Fruit fly (Drosophila melanogaster): ENCODE results near the gene CG15387.

The CG15387 gene

dm6 chr2L:2201107-2201561 is 25.0 kb downstream of the CG15387 start:
- TF ChIP-seq CG17801 (GFP tag; optimal IDR thresholded peaks at IDR 0.05; ENCODE audit: partially characterized antibody) = peak; percentile 82

DNA sequence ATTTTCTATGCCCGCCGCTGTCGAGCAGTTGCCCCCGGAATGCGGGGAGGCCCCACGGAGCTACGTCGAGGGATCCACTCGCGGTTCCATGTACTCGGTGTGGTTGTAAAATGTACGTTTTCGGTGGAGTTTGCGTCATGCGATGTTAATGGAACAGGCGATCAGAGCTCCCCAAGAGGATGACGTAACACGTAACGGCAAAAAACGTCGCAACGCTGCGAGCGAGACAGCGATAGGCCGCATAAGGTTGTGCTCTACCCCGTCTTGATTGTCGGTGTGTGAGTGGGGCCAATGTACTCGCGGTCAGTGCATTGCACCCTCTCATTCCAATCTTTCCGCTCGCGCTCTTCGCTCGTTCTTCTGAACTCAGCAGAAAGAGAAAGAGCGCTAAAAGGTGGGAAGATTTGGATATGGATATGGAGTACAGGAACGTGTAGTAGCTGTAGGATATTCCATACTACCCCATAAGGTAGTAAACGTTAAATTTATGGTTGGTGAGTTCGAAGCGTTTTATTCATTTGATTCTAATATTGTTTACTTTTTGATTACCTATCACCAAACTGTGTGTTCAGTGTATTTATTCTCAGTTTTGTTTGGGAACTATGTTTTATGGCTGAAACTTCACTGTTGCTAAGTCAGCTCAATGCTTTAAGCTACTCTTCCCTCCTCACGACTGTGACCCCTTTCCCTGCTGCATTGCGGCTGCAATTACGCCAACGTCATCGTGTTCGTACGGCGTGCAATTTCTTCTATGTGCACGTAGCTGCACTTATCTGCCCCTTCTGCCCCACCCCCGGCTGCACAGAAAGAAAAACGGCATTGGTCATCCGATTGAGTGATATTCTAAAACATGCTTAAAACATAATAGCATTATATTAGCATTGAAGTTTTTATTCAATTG is 25.7 kb downstream of the CG15387 start:
- peak; percentile 70 for TF ChIP-seq CG17801 (GFP tag; optimal IDR thresholded peaks at IDR 0.05; ENCODE audit: partially characterized antibody)

DNA sequence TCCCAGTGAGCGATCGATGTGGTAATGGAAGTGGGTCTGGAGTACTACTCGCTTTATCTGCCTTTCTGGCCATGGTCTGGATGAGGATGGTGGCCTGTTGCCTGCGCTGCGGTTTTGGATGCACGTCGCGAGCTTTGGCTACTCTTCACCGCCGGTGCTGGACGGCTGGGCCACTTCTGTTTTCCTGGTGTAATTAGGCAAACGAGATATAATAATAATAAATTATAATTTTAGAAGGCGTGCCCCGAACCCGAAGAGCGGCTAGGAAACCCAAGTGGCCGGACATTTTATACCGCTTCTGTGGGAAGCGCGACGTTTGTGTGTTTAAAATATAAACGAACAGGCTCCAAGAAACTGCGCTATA is 26.7 kb downstream of the CG15387 start:
- no peak for TF ChIP-seq CG17801 (GFP tag; optimal IDR thresholded peaks at IDR 0.05; ENCODE audit: partially characterized antibody)

DNA sequence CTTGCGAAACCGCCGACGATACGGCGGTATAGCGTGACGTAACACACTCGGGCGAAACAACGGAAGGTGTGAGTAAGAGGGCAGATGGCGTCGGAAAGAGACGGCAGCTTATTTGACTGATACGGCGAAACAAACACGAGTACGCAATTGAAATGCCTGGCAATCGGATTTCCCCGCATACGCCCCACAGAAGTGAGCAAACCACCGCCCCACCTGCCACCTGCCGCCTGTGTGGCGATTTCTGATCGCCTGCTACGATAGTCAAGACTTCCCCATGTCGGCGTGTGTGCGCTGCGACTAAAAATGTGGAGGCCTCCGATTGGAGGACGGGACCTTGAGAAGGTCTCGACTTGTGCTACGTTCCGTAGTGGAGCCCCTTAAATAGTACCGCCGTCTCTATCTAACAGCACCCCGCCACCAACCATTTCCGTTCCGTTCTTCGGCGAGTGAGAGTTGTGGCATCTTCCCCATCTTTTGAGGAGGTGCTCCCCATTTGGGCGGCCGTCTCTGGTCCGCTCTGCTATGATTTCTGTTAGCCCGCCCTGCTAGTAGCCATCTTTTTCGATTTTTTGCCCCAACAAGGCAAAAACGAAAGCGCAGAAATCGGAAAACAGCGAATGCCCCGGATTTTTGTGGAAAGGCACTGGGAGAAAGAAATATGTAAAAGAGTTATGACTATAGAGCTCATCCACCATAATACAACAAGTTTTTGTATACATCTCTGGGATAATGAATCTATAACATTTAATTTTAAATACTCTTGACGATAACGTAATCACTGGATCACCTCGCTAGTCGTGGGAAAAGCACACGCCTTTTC is 27.3 kb downstream of the CG15387 start:
- peak; percentile 52 for TF ChIP-seq CG17801 (GFP tag; optimal IDR thresholded peaks at IDR 0.05; ENCODE audit: partially characterized antibody)

- TF ChIP-seq CG17801 (GFP tag; optimal IDR thresholded peaks at IDR 0.05; ENCODE audit: partially characterized antibody) = no peak
These were observed 28.0 kb downstream of the CG15387 start for dm6 chr2L:2198119-2198494.

DNA sequence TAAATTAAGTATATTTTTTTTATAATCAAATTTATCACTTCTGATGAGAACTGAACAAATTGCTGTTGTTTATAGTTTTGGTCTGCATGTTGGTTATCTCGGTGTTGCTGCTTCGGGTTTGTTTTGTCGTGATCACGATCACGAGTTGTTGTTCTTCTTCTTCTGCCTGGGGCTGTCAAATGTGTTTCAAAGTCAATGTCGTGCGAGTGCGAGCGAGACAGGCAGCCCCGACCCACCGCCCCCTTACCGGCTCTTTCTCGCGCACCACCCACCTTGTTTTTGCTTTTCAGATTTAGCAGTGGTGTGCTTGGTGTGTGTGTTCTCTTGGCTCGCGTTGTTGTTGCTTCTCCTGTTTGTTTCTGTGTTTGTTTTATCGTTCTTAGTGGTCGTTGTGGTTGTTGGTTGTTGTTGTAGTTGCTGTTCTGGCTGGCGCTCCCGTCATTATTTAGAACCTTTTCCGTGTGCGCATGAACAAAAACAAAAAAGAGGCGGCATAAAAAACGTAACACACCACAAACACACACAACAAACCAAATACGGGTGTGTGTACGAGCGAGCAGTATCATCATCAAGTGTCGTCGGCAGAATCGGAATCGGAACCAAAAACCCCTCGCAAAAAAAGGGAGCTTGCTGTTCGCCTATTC is 28.5 kb downstream of the CG15387 start, which contains the start of gene COX7AL2:
Gene COX7AL2 (minus strand): TSS at position 438 of the 644 bp plus-strand sequence.
- no peak for TF ChIP-seq CG17801 (GFP tag; optimal IDR thresholded peaks at IDR 0.05; ENCODE audit: partially characterized antibody)

DNA sequence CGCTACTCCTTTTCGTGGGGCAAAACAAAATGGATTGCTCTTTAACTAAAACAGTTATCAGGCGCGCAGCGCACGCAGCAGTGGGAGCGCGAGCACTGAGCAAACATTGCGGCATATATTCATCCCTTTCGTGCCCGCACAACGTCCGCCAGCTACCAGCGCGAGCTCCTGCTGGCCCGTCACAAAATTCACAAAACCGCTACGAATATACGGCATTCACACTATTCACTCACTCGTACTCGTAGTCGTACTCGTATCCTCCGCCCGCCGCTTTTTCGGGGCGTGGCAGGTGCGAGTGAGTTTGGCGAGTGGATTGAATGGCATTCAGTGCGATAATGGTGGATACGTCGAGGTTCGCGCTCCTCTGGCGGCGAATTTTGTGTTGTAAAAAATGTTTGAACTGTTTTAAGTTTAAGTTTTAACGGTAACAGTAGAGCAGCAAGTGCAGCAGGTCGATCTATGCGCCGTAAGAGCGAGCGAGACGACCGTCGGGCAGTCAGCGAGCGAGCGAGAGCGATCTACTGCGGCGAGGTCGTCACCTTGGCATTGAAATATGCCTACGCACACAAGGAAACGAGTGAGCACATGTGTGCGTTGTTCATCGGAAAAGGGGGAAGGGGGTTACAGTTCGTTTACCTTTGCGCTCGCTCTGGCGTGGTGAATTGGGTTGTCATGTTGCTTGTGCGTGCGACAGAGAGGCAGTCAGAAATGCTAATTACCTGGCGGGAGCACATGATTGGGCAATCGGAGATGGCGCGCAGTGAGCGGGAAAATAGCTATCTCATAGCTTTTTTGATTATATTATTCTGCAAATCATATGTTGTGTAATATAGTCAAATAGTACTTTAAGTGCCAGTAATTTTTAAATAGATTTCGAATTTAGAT is 29.3 kb downstream of the CG15387 start:
- TF ChIP-seq CG17801 (GFP tag; optimal IDR thresholded peaks at IDR 0.05; ENCODE audit: partially characterized antibody) = no peak

DNA sequence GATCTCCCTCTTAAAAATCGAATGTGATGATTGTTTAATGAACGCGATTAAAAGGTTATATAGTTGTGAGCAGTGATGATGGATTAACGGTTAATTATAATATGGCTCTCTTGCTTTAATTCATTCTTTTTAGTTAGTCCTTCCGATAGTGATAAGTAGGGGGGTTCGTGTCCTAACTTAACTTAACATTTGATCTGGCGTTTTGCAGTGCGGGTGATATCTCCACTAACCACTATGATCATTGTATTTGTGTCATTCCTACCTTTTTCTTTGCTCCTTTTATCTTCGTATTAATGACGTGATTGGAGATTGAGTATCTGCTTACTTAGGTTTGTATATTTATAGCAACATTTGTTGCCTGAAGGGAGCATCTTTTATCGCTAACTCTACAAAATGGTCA is 30.8 kb downstream of the CG15387 start:
- TF ChIP-seq CG17801 (GFP tag; optimal IDR thresholded peaks at IDR 0.05; ENCODE audit: partially characterized antibody) = no peak

- TF ChIP-seq CG17801 (GFP tag; optimal IDR thresholded peaks at IDR 0.05; ENCODE audit: partially characterized antibody) = no peak
These were observed 31.7 kb downstream of the CG15387 start for dm6 chr2L:2194305-2194828.

dm6 chr2L:2193357-2193780 is 32.7 kb downstream of the CG15387 start:
- TF ChIP-seq CG17801 (GFP tag; optimal IDR thresholded peaks at IDR 0.05; ENCODE audit: partially characterized antibody) = peak; percentile 83

- TF ChIP-seq CG17801 (GFP tag; optimal IDR thresholded peaks at IDR 0.05; ENCODE audit: partially characterized antibody) = peak; percentile 57
These were observed 33.9 kb downstream of the CG15387 start, which contains the start of gene CG10874 for dm6 chr2L:2192123-2192601. Gene CG10874 (minus strand): TSS chr2L:2192386.

DNA sequence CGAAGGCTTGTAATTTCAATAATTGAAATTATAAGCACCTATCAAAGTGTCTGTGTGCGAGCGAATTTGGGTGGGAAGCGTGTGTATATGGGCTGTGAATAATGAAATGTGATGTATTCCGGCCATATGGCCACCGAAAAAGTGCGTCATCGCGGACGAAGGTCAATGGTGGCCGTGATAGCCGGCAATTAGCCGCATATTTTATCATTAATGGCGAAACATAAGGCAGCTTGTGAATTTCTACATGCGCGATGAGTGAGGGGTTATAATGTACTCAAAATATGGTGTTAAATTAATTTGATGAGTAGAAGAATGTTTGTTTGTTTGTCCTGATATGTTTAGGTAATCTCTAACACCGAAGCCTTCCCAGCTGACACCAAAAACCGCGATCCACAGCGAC is 34.7 kb downstream of the CG15387 start:
- no peak for TF ChIP-seq CG17801 (GFP tag; optimal IDR thresholded peaks at IDR 0.05; ENCODE audit: partially characterized antibody)

dm6 chr2L:2190684-2191083 is 35.4 kb downstream of the CG15387 start:
- TF ChIP-seq CG17801 (GFP tag; optimal IDR thresholded peaks at IDR 0.05; ENCODE audit: partially characterized antibody) = no peak

DNA sequence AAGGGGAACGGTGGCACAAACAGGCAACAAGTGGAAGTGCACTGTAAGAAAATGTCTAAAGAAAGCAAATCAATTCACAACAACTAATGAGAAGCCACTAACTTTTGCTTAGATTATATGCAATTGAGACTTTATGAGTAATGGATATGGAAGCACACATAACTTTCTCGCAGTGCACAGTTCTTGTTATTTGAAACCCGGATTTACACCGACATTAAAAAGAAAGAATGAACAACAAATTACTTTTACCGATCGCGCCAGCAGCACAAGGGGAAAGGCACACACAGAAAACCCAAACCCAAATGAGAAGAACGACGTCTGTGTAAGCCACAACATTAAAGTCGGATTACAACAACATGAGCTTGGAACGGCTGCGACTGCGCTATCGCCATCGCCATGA is 37.0 kb downstream of the CG15387 start:
- TF ChIP-seq CG17801 (GFP tag; optimal IDR thresholded peaks at IDR 0.05; ENCODE audit: partially characterized antibody) = no peak

Data from ovary, adult (tissue).